Worm (Caenorhabditis elegans) whole organism, L4 larva: ENCODE results near the gene gst-10.
A peak's percentile ranks its signal among the peaks of the same experiment; 100 is the strongest.

Source experiments
- F26F4.8 ChIP-seq: fragments of 200-800 bp; sonication (Bioruptor generic); conservative IDR thresholded peaks from 2 replicates; pipeline ENCODE4 v1.3.6; 2022; ENCODE audit warnings: missing genetic modification characterization, missing compliant biosample characterization
- ZK546.5 ChIP-seq, 2 experiments: sonication (generic microtip); optimal IDR thresholded peaks; 2 replicates each; lab custom pipeline; 2017; ENCODE audit warnings: missing biosample characterization in 2 of 2, missing genetic modification characterization in 2 of 2
- aha-1 ChIP-seq: fragments of 150-350 bp; peaks from one replicate; lab custom pipeline; 2014; ENCODE audit warnings: missing biosample characterization, missing genetic modification characterization
- dmd-8 ChIP-seq: fragments of 200-800 bp; sonication (Bioruptor generic); IDR thresholded peaks from 2 replicates; pipeline ENCODE4 v1.3.6; 2022; ENCODE audit warnings: missing genetic modification characterization, missing compliant biosample characterization
- lsy-2 ChIP-seq, 2 experiments: fragments of 150-350 bp in 1 of 2; sonication (generic microtip) in 1 of 2; optimal IDR thresholded peaks; 2 replicates each; lab custom pipeline; 2014 to 2017; ENCODE audit warnings: missing biosample characterization in 2 of 2, missing genetic modification characterization in 2 of 2
- nhr-237 ChIP-seq: sonication (generic microtip); optimal IDR thresholded peaks from 2 replicates; lab custom pipeline; 2017; ENCODE audit warnings: missing biosample characterization, missing genetic modification characterization
- nhr-76 ChIP-seq: fragments of 150-350 bp; optimal IDR thresholded peaks from 2 replicates; lab custom pipeline; 2014; ENCODE audit warnings: missing biosample characterization, missing genetic modification characterization
- pqm-1 ChIP-seq: sonication (generic microtip); optimal IDR thresholded peaks from 2 replicates; lab custom pipeline; 2017; ENCODE audit warnings: missing biosample characterization, missing genetic modification characterization
- snpc-4 ChIP-seq: fragments of 150-350 bp; optimal IDR thresholded peaks from 2 replicates; lab custom pipeline; 2014; ENCODE audit warnings: missing biosample characterization, missing genetic modification characterization
- ztf-11 ChIP-seq: fragments of 150-350 bp; optimal IDR thresholded peaks from 2 replicates; lab custom pipeline; 2014; ENCODE audit warnings: missing biosample characterization, missing genetic modification characterization

DNA sequence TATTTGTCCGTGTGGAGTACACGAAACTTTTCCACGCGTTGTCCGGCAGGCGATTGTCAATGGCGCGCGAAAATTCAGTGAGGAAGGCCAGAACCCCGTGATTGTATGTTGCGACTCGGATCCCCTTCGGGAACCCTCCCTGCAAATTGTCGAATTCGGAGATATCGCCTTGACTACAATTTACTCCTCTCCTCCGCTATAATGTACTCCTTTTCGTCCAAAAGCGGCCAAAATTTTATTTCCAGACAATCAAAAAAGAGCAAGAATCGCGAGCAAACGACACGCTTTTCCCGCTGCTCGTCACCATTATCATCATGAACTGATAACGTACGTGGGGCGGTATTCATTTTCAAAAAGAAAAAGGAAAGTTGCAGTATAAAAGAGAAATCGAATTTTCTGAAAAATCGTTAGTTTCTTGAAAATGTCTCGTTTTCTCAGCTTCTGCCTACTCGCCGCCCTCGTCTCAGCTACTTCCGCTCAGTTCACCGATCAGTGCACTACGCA lies 30.7 kb downstream of the gst-10 start, which contains the start of gene irg-3:
- no peak for TF ChIP-seq F26F4.8 (GFP tag; lab: Robert Waterston, UW)
- TF ChIP-seq pqm-1 (tag; lab: Kevin White, UChicago) = no peak
- TF ChIP-seq aha-1 (tag; lab: Kevin White, UChicago) = peak; percentile 52
- no peak for TF ChIP-seq ztf-11 (tag; lab: Kevin White, UChicago)
- TF ChIP-seq nhr-76 = no peak
- TF ChIP-seq lsy-2 (tag; optimal IDR thresholded peaks at IDR 0.05; lab: Kevin White, UChicago) = no peak
- no peak for TF ChIP-seq nhr-237
- no peak for TF ChIP-seq dmd-8 (GFP tag; lab: Robert Waterston, UW)
- TF ChIP-seq snpc-4 (tag; lab: Kevin White, UChicago) = no peak
- no peak for TF ChIP-seq ZK546.5 (tag; optimal IDR thresholded peaks at IDR 0.05; lab: Kevin White, UChicago)
